Worm (Caenorhabditis elegans) whole organism, midembryonic: ENCODE results near the gene srw-48.

Experiments used
- T22C8.4 ChIP-seq: fragments of 200-800 bp; sonication (Bioruptor generic); IDR thresholded peaks from 2 replicates; pipeline ENCODE4 v1.3.6; 2022; ENCODE audit warnings: missing genetic modification characterization, missing compliant biosample characterization
- cog-1 ChIP-seq: sonication (generic microtip); optimal IDR thresholded peaks from 2 replicates; lab custom pipeline; 2016; ENCODE audit warnings: missing genetic modification characterization, missing compliant biosample characterization
- flt-1 ChIP-seq: fragments of 200-800 bp; sonication (Bioruptor generic); IDR thresholded peaks from 2 replicates; pipeline ENCODE4 v1.3.6; 2022; ENCODE audit warnings: missing genetic modification characterization, missing compliant biosample characterization
- klf-2 ChIP-seq: fragments of 200-800 bp; sonication (Bioruptor generic); conservative IDR thresholded peaks from 2 replicates; pipeline ENCODE4 v1.3.6; 2022; ENCODE audit warnings: missing genetic modification reagents, missing genetic modification characterization, missing compliant biosample characterization
- med-1 ChIP-seq: sonication (generic microtip); optimal IDR thresholded peaks from 2 replicates; lab custom pipeline; 2017; ENCODE audit warnings: missing genetic modification characterization, mild to moderate bottlenecking, missing compliant biosample characterization, antibody characterized with exemption, missing genetic modification reagents; ENCODE audit not compliant: insufficient read depth
- ref-1 ChIP-seq: fragments of 200-800 bp; sonication (Bioruptor generic); conservative IDR thresholded peaks from 2 replicates; pipeline ENCODE4 v1.3.6; 2022; ENCODE audit warnings: missing genetic modification reagents, missing genetic modification characterization, missing compliant biosample characterization
- tab-1 ChIP-seq: fragments of 200-800 bp; sonication (Bioruptor generic); IDR thresholded peaks from 2 replicates; pipeline ENCODE4 v1.3.6; 2022; ENCODE audit warnings: missing genetic modification characterization, missing compliant biosample characterization
- ztf-23 ChIP-seq: fragments of 200-800 bp; sonication (Bioruptor generic); IDR thresholded peaks from 2 replicates; pipeline ENCODE4 v1.3.6; 2022; ENCODE audit warnings: missing genetic modification reagents, missing genetic modification characterization, missing compliant biosample characterization
- ztf-29 ChIP-seq: fragments of 200-800 bp; sonication (Bioruptor generic); IDR thresholded peaks from 2 replicates; pipeline ENCODE4 v1.3.6; 2022; ENCODE audit warnings: missing genetic modification reagents, missing genetic modification characterization, missing compliant biosample characterization

- TF ChIP-seq med-1 (GFP tag; lab: Kevin White, UChicago): no peak
- TF ChIP-seq ref-1 (GFP tag; lab: Robert Waterston, UW): no peak
- no peak for TF ChIP-seq cog-1
- TF ChIP-seq flt-1: no peak
- no peak for TF ChIP-seq tab-1 (GFP tag; lab: Robert Waterston, UW)
- no peak for TF ChIP-seq ztf-23 (GFP tag; lab: Robert Waterston, UW)
- TF ChIP-seq ztf-29 (GFP tag; lab: Robert Waterston, UW): no peak
- TF ChIP-seq klf-2 (GFP tag; lab: Robert Waterston, UW): no peak
- no peak for TF ChIP-seq T22C8.4 (GFP tag; lab: Robert Waterston, UW)
These were observed at the start of gene srw-48 for ce11 chrV:16420696-16421095.
